Worm (Caenorhabditis elegans): ENCODE measurements around the gene ceh-89.

Gene ceh-89

DNA sequence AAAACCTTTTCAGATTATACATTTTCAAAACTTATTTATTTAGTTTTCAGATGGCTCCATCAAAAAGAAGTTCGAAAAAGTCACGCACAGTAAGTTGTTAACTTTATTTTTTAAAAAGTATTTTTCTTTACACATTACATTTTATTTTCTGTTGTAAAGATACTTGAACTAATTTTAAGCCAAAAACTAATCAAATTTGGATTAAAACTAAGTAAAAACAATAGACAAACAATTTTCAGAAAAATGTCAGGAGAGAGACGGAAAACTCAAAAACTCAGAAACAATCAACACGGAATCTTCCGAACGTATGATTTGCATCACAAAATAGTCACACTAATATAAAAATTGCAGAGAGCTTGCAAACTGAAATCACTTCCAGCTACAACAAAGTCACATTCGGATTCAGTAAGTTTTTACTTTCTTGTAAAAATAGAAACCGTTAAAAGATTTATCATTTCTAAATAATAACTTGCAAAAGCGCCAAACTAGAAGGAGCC lies at the start of gene ceh-89:
Gene ceh-89 (plus strand): TSS at position 51 of the 497 bp plus-strand sequence.
- TF ChIP-seq snpc-4 (tag; optimal IDR thresholded peaks at IDR 0.05) (no peak), bed-3 (GFP tag; optimal IDR thresholded peaks at IDR 0.05) (no peak), unc-62 (GFP tag; optimal IDR thresholded peaks at IDR 0.05) (no peak), elt-3 (tag; optimal IDR thresholded peaks at IDR 0.05) (no peak), ham-2 (GFP tag; optimal IDR thresholded peaks at IDR 0.05) (no peak), lsy-2 (tag; optimal IDR thresholded peaks at IDR 0.05) (no peak), mab-5 (tag; optimal IDR thresholded peaks at IDR 0.05) (no peak), pha-4 (tag; optimal IDR thresholded peaks at IDR 0.05) (no peak), nhr-237 (tag; optimal IDR thresholded peaks at IDR 0.05) (no peak), cnd-1 (tag; optimal IDR thresholded peaks at IDR 0.05) (no peak), nhr-2 (tag; optimal IDR thresholded peaks at IDR 0.05) (no peak), nhr-12 (tag; optimal IDR thresholded peaks at IDR 0.05) (no peak), drap-1 (GFP tag; optimal IDR thresholded peaks at IDR 0.05) (no peak), sptf-1 (tag; optimal IDR thresholded peaks at IDR 0.05) (no peak)

DNA sequence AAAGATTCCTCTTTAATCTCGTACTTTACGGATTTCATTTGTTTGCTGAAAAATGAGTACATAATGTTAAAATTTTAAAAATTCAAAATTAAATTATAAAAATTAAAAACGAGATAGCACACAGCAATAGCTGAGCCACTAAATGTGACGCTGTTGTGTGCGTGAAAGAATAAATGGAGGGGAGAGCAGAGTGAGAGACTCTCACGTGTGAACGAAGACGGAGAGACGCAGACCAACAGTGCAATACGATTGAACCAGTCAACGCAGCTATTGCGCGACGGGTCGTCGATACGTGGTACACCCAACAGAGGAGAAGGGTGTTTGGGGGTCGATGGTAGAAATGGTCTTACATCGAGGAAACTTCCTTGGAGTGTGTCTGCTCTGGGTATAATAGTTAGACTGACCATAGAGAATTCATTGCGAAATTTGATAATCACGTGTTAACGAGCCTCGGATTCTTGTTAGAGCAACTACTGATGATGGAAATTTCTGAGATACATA lies 43.1 kb upstream of the ceh-89 start, which contains the start of gene F16B12.4:
Gene F16B12.4 (minus strand): TSS at position 51 of the 501 bp plus-strand sequence.
- no peak for TF ChIP-seq ztf-11 (tag; optimal IDR thresholded peaks at IDR 0.05)
- TF ChIP-seq mep-1 (tag; optimal IDR thresholded peaks at IDR 0.05), result no peak
- no peak for TF ChIP-seq mab-5 (tag; optimal IDR thresholded peaks at IDR 0.05)
- TF ChIP-seq pha-4 (tag; optimal IDR thresholded peaks at IDR 0.05), result peak; percentile 14
- TF ChIP-seq ceh-43 (GFP tag; optimal IDR thresholded peaks at IDR 0.05), result no peak
- no peak for TF ChIP-seq tbx-8 (GFP tag; optimal IDR thresholded peaks at IDR 0.05)
- no peak for TF ChIP-seq lsy-2 (tag; optimal IDR thresholded peaks at IDR 0.05)
- TF ChIP-seq M03D4.4 (tag; optimal IDR thresholded peaks at IDR 0.05), result no peak

DNA sequence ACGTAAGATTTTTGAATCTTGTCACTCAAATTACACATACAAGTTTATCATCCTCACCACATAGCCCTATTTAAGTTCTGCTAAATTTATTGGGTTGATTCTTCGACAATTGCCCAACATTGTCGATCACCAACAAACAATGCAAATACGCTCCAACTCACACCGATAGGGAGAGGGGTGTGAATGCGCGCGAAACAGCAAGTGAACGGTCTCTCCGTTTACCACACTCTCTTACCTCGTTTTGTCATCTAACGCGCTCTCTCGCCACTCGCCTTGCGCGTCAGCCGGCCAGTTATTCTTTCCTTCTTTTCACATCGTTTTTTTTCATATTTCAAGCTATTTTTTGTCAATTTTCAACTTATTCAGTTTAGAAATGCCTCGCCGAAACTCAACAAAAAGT lies 39.8 kb upstream of the ceh-89 start, which contains the start of gene F16B12.6:
Gene F16B12.6 (plus strand): TSS at position 331 of the 400 bp plus-strand sequence.
- TF ChIP-seq flh-1 (GFP tag; optimal IDR thresholded peaks at IDR 0.05), result no peak
- peak; percentile 57 for TF ChIP-seq nhr-237 (tag; optimal IDR thresholded peaks at IDR 0.05)
- TF ChIP-seq mab-5 (tag; optimal IDR thresholded peaks at IDR 0.05), result no peak
- peak; percentile 15 for TF ChIP-seq drap-1 (GFP tag; optimal IDR thresholded peaks at IDR 0.05)
- TF ChIP-seq ceh-39 (tag; optimal IDR thresholded peaks at IDR 0.05), result peak; percentile 94
- no peak for TF ChIP-seq unc-39 (tag; optimal IDR thresholded peaks at IDR 0.05)
- TF ChIP-seq ceh-83 (GFP tag; optimal IDR thresholded peaks at IDR 0.05), result no peak
- TF ChIP-seq sem-2 (GFP tag; optimal IDR thresholded peaks at IDR 0.05), result no peak
- TF ChIP-seq pha-4 (tag; optimal IDR thresholded peaks at IDR 0.05), result peak; percentile 93
- TF ChIP-seq elt-1 (tag; optimal IDR thresholded peaks at IDR 0.05; ENCODE audit: borderline replicate concordance, insufficient read depth), result no peak
- peak; percentile 21 for TF ChIP-seq M03D4.4 (tag; optimal IDR thresholded peaks at IDR 0.05)
- TF ChIP-seq nhr-2 (tag; optimal IDR thresholded peaks at IDR 0.05), result peak; percentile 58
- TF ChIP-seq mep-1 (tag; optimal IDR thresholded peaks at IDR 0.05), result peak; percentile 86
- TF ChIP-seq nhr-12 (tag; optimal IDR thresholded peaks at IDR 0.05), result no peak
- TF ChIP-seq elt-3 (tag; optimal IDR thresholded peaks at IDR 0.05), result no peak
- no peak for TF ChIP-seq blmp-1 (tag; optimal IDR thresholded peaks at IDR 0.05)
- no peak for TF ChIP-seq ham-2 (GFP tag; optimal IDR thresholded peaks at IDR 0.05)
- TF ChIP-seq lin-13 (tag; optimal IDR thresholded peaks at IDR 0.05), result peak; percentile 87
- no peak for TF ChIP-seq ceh-43 (GFP tag; optimal IDR thresholded peaks at IDR 0.05)
- no peak for TF ChIP-seq ztf-11 (tag; optimal IDR thresholded peaks at IDR 0.05)
- peak; percentile 32 for TF ChIP-seq unc-120 (tag; optimal IDR thresholded peaks at IDR 0.05; ENCODE audit: poor library complexity, severe bottlenecking)
- TF ChIP-seq zip-8 (tag; optimal IDR thresholded peaks at IDR 0.05), result no peak
- peak; percentile 26 for TF ChIP-seq tbx-8 (GFP tag; optimal IDR thresholded peaks at IDR 0.05)
- no peak for TF ChIP-seq bed-3 (GFP tag; optimal IDR thresholded peaks at IDR 0.05)
- TF ChIP-seq lsy-2 (tag; optimal IDR thresholded peaks at IDR 0.05), result peak; percentile 72
- TF ChIP-seq hlh-1 (tag; optimal IDR thresholded peaks at IDR 0.05), result peak; percentile 75
- no peak for TF ChIP-seq nhr-76 (tag; optimal IDR thresholded peaks at IDR 0.05)
- peak; percentile 39 for TF ChIP-seq ces-1 (GFP tag; optimal IDR thresholded peaks at IDR 0.05)
- no peak for TF ChIP-seq nhr-28 (tag; optimal IDR thresholded peaks at IDR 0.05)
- no peak for TF ChIP-seq snpc-4 (tag; optimal IDR thresholded peaks at IDR 0.05)
- TF ChIP-seq unc-62 (GFP tag; optimal IDR thresholded peaks at IDR 0.05), result peak; percentile 52
- TF ChIP-seq cnd-1 (tag; optimal IDR thresholded peaks at IDR 0.05), result no peak
- peak; percentile 26 for TF ChIP-seq mls-2 (tag; optimal IDR thresholded peaks at IDR 0.05)
- peak; percentile 65 for TF ChIP-seq sptf-1 (tag; optimal IDR thresholded peaks at IDR 0.05)
- no peak for TF ChIP-seq lin-32 (GFP tag; optimal IDR thresholded peaks at IDR 0.05)
